Worm (Caenorhabditis elegans) whole organism, early embryonic: ENCODE results near the gene nlp-7.

Experiments
- B0310.2 ChIP-seq: sonication (generic microtip); optimal IDR thresholded peaks from 2 replicates; lab custom pipeline; 2016; ENCODE audit warnings: mild to moderate bottlenecking, missing genetic modification characterization, missing compliant biosample characterization
- aly-1 ChIP-seq: sonication (generic microtip); optimal IDR thresholded peaks from 2 replicates; lab custom pipeline; 2016; ENCODE audit warnings: missing genetic modification characterization, missing compliant biosample characterization
- ama-1 ChIP-seq: fragments of 150-350 bp; optimal IDR thresholded peaks from 2 replicates; lab custom pipeline; 2014
- ceh-13 ChIP-seq: fragments of 200-800 bp; sonication (Bioruptor generic); optimal IDR thresholded peaks from 2 replicates; lab custom pipeline; 2018; ENCODE audit warnings: mild to moderate bottlenecking, missing genetic modification characterization, missing compliant biosample characterization
- ceh-36 ChIP-seq: sonication (generic microtip); optimal IDR thresholded peaks from 2 replicates; lab custom pipeline; 2016; ENCODE audit warnings: missing genetic modification characterization, inconsistent platforms, missing compliant biosample characterization
- ets-7 ChIP-seq: sonication (generic microtip); optimal IDR thresholded peaks from 2 replicates; lab custom pipeline; 2016; ENCODE audit warnings: missing genotype, missing genetic modification characterization, missing compliant biosample characterization
- hmbx-1 ChIP-seq: sonication (generic microtip); optimal IDR thresholded peaks from 2 replicates; lab custom pipeline; 2016; ENCODE audit warnings: mild to moderate bottlenecking, missing genetic modification characterization, missing compliant biosample characterization
- hnd-1 ChIP-seq: sonication (generic microtip); optimal IDR thresholded peaks from 2 replicates; lab custom pipeline; 2016; ENCODE audit warnings: missing genetic modification characterization, missing compliant biosample characterization
- pes-1 ChIP-seq: fragments of 200-800 bp; sonication (Bioruptor generic); IDR thresholded peaks from 2 replicates; pipeline ENCODE4 v1.3.6; 2022; ENCODE audit warnings: missing genetic modification reagents, missing genetic modification characterization, missing compliant biosample characterization
- scrt-1 ChIP-seq: fragments of 200-800 bp; sonication (Bioruptor generic); IDR thresholded peaks from 2 replicates; pipeline ENCODE4 v1.3.6; 2022; ENCODE audit warnings: missing genetic modification characterization, missing compliant biosample characterization
- tbx-37 ChIP-seq: fragments of 200-800 bp; sonication (Bioruptor generic); conservative IDR thresholded peaks from 2 replicates; pipeline ENCODE4 v1.3.6; 2022; ENCODE audit warnings: missing genetic modification reagents, missing genetic modification characterization, missing compliant biosample characterization

- no peak for TF ChIP-seq ets-7
- TF ChIP-seq pes-1 (GFP tag; lab: Robert Waterston, UW): no peak
- no peak for TF ChIP-seq tbx-37 (GFP tag; lab: Robert Waterston, UW)
- TF ChIP-seq scrt-1 (GFP tag; lab: Robert Waterston, UW): no peak
- no peak for TF ChIP-seq ama-1 (lab: Kevin White, UChicago)
- TF ChIP-seq hnd-1 (tag; lab: Kevin White, UChicago): no peak
- TF ChIP-seq ceh-36 (tag; lab: Kevin White, UChicago): no peak
- no peak for TF ChIP-seq ceh-13 (GFP tag; lab: Kevin White, UChicago)
- no peak for TF ChIP-seq hmbx-1 (tag; lab: Kevin White, UChicago)
- no peak for TF ChIP-seq aly-1 (tag; lab: Kevin White, UChicago)
- no peak for TF ChIP-seq B0310.2 (tag; lab: Kevin White, UChicago)
Measured at ce11 chrX:8549026-8549425, 44.0 kb upstream of the nlp-7 start, which contains the start of gene D2021.4.
